Worm (Caenorhabditis elegans) whole organism, midembryonic: ENCODE measurements around the gene F53C11.1.

Experiments
- T22C8.4 ChIP-seq: fragments of 200-800 bp; sonication (Bioruptor generic); IDR thresholded peaks from 2 replicates; pipeline ENCODE4 v1.3.6; 2022; ENCODE audit warnings: missing genetic modification characterization, missing compliant biosample characterization
- cog-1 ChIP-seq: sonication (generic microtip); optimal IDR thresholded peaks from 2 replicates; lab custom pipeline; 2016; ENCODE audit warnings: missing genetic modification characterization, missing compliant biosample characterization
- flt-1 ChIP-seq: fragments of 200-800 bp; sonication (Bioruptor generic); IDR thresholded peaks from 2 replicates; pipeline ENCODE4 v1.3.6; 2022; ENCODE audit warnings: missing genetic modification characterization, missing compliant biosample characterization
- klf-2 ChIP-seq: fragments of 200-800 bp; sonication (Bioruptor generic); conservative IDR thresholded peaks from 2 replicates; pipeline ENCODE4 v1.3.6; 2022; ENCODE audit warnings: missing genetic modification reagents, missing genetic modification characterization, missing compliant biosample characterization
- med-1 ChIP-seq: sonication (generic microtip); optimal IDR thresholded peaks from 2 replicates; lab custom pipeline; 2017; ENCODE audit warnings: missing genetic modification characterization, mild to moderate bottlenecking, missing compliant biosample characterization, antibody characterized with exemption, missing genetic modification reagents; ENCODE audit not compliant: insufficient read depth
- ref-1 ChIP-seq: fragments of 200-800 bp; sonication (Bioruptor generic); conservative IDR thresholded peaks from 2 replicates; pipeline ENCODE4 v1.3.6; 2022; ENCODE audit warnings: missing genetic modification reagents, missing genetic modification characterization, missing compliant biosample characterization
- tab-1 ChIP-seq: fragments of 200-800 bp; sonication (Bioruptor generic); IDR thresholded peaks from 2 replicates; pipeline ENCODE4 v1.3.6; 2022; ENCODE audit warnings: missing genetic modification characterization, missing compliant biosample characterization
- ztf-23 ChIP-seq: fragments of 200-800 bp; sonication (Bioruptor generic); IDR thresholded peaks from 2 replicates; pipeline ENCODE4 v1.3.6; 2022; ENCODE audit warnings: missing genetic modification reagents, missing genetic modification characterization, missing compliant biosample characterization
- ztf-29 ChIP-seq: fragments of 200-800 bp; sonication (Bioruptor generic); IDR thresholded peaks from 2 replicates; pipeline ENCODE4 v1.3.6; 2022; ENCODE audit warnings: missing genetic modification reagents, missing genetic modification characterization, missing compliant biosample characterization

ce11 chrV:13748658-13749057, 26.9 kb upstream of the F53C11.1 start, which contains the start of gene F35E12.10:
- TF ChIP-seq flt-1 (GFP tag; lab: Robert Waterston, UW), result no peak
- TF ChIP-seq T22C8.4 (GFP tag; lab: Robert Waterston, UW), result no peak
- TF ChIP-seq ztf-23 (GFP tag; lab: Robert Waterston, UW), result no peak
- no peak for TF ChIP-seq klf-2 (GFP tag; lab: Robert Waterston, UW)
- no peak for TF ChIP-seq med-1
- no peak for TF ChIP-seq tab-1 (GFP tag; lab: Robert Waterston, UW)
- TF ChIP-seq ref-1 (GFP tag; lab: Robert Waterston, UW), result no peak
- no peak for TF ChIP-seq ztf-29 (GFP tag; lab: Robert Waterston, UW)
- no peak for TF ChIP-seq cog-1 (tag; lab: Kevin White, UChicago)
